Fruit fly (Drosophila melanogaster) whole organism, embryonic: Measurements from ENCODE around the gene BCL7-like.

ENCODE experiments used
- Asciz ChIP-seq: fragments of 200-800 bp; sonication (Bioruptor generic); optimal IDR thresholded peaks from 2 replicates; lab custom pipeline; 2017; ENCODE audit warnings: missing biosample characterization, mild to moderate bottlenecking, missing genetic modification characterization, missing genetic modification reagents
- Atf3 ChIP-seq: fragments of 200-800 bp; sonication (Bioruptor generic); optimal IDR thresholded peaks from 3 replicates; lab custom pipeline; 2016; ENCODE audit warnings: missing biosample characterization, missing genetic modification characterization
- CG10209 ChIP-seq: fragments of 200-800 bp; sonication (Bioruptor generic); optimal IDR thresholded peaks from 3 replicates; lab custom pipeline; 2017; ENCODE audit warnings: missing biosample characterization, mild to moderate bottlenecking, missing genetic modification characterization, missing genetic modification reagents
- CG1024 ChIP-seq: fragments of 200-800 bp; sonication (Bioruptor generic); IDR thresholded peaks from 2 replicates; pipeline ENCODE4 v1.3.6; 2022; ENCODE audit warnings: missing biosample characterization, missing genetic modification characterization
- CG11456 ChIP-seq: fragments of 200-800 bp; sonication (Bioruptor generic); IDR thresholded peaks from 3 replicates; pipeline ENCODE4 v1.3.6; 2022; ENCODE audit warnings: missing biosample characterization, missing genetic modification characterization
- CG12071 ChIP-seq: fragments of 200-800 bp; sonication (Bioruptor generic); optimal IDR thresholded peaks from 3 replicates; lab custom pipeline; 2018; ENCODE audit warnings: missing biosample characterization, mild to moderate bottlenecking, missing genetic modification characterization
- CG13287 ChIP-seq: fragments of 200-800 bp; sonication (Bioruptor generic); IDR thresholded peaks from 2 replicates; pipeline ENCODE4 v1.3.6; 2022; ENCODE audit warnings: missing biosample characterization, missing genetic modification characterization; ENCODE audit not compliant: partially characterized antibody
- CG1529 ChIP-seq: fragments of 200-800 bp; sonication (Bioruptor generic); optimal IDR thresholded peaks from 3 replicates; lab custom pipeline; 2018; ENCODE audit warnings: missing biosample characterization, missing genetic modification characterization
- CG15479 ChIP-seq: fragments of 200-800 bp; sonication (Bioruptor generic); optimal IDR thresholded peaks from 3 replicates; lab custom pipeline; 2019; ENCODE audit warnings: missing biosample characterization, mild to moderate bottlenecking, missing genetic modification characterization, moderate library complexity
- CG17829 ChIP-seq: fragments of 200-800 bp; optimal IDR thresholded peaks from 2 replicates; lab custom pipeline; 2019; ENCODE audit warnings: missing biosample characterization, mild to moderate bottlenecking, missing genetic modification characterization, moderate library complexity
- CG18262 ChIP-seq: fragments of 200-800 bp; optimal IDR thresholded peaks from 3 replicates; lab custom pipeline; 2019; ENCODE audit warnings: missing biosample characterization, mild to moderate bottlenecking, missing genetic modification characterization, moderate library complexity
- CG2129 ChIP-seq: fragments of 200-800 bp; sonication (Bioruptor generic); IDR thresholded peaks from 2 replicates; pipeline ENCODE4 v1.3.6; 2022; ENCODE audit warnings: missing biosample characterization, missing genetic modification characterization; ENCODE audit not compliant: partially characterized antibody
- CG2875 ChIP-seq: fragments of 200-800 bp; sonication (Bioruptor generic); optimal IDR thresholded peaks from 2 replicates; lab custom pipeline; 2017; ENCODE audit warnings: missing biosample characterization, mild to moderate bottlenecking, missing genetic modification characterization, missing genetic modification reagents
- CG30431 ChIP-seq: fragments of 200-800 bp; sonication (Bioruptor generic); optimal IDR thresholded peaks from 2 replicates; lab custom pipeline; 2017; ENCODE audit warnings: missing biosample characterization, missing genetic modification characterization
- CG32772 ChIP-seq: fragments of 200-800 bp; sonication (Bioruptor generic); IDR thresholded peaks from 2 replicates; pipeline ENCODE4 v1.3.6; 2022; ENCODE audit warnings: missing biosample characterization, missing genetic modification characterization
- CG34422 ChIP-seq: fragments of 200-800 bp; sonication (Bioruptor generic); IDR thresholded peaks from 3 replicates; pipeline ENCODE4 v1.3.6; 2022; ENCODE audit warnings: missing biosample characterization, missing genetic modification characterization
- CG7556 ChIP-seq: fragments of 200-800 bp; sonication (Bioruptor generic); optimal IDR thresholded peaks from 2 replicates; lab custom pipeline; 2017; ENCODE audit warnings: missing biosample characterization, mild to moderate bottlenecking, missing genetic modification characterization
- CG8359 ChIP-seq: fragments of 200-800 bp; sonication (Bioruptor generic); optimal IDR thresholded peaks from 2 replicates; lab custom pipeline; 2017; ENCODE audit warnings: missing biosample characterization, mild to moderate bottlenecking, missing genetic modification characterization, borderline replicate concordance
- CG9817 ChIP-seq: fragments of 200-800 bp; sonication (Bioruptor generic); optimal IDR thresholded peaks from 2 replicates; lab custom pipeline; 2018; ENCODE audit warnings: missing biosample characterization, mild to moderate bottlenecking, missing genetic modification characterization, moderate library complexity
- Dbx ChIP-seq: fragments of 200-800 bp; sonication (Bioruptor generic); IDR thresholded peaks from 3 replicates; pipeline ENCODE4 v1.3.6; 2022; ENCODE audit warnings: missing biosample characterization, missing genetic modification characterization
- Deaf1 ChIP-seq: fragments of 200-800 bp; optimal IDR thresholded peaks from 3 replicates; lab custom pipeline; 2019; ENCODE audit warnings: missing biosample characterization, mild to moderate bottlenecking, missing genetic modification characterization, moderate library complexity
- Dip2 ChIP-seq: fragments of 200-800 bp; sonication (Bioruptor generic); IDR thresholded peaks from 2 replicates; pipeline ENCODE4 v1.3.6; 2022; ENCODE audit warnings: missing biosample characterization, missing genetic modification characterization
- Eip74EF ChIP-seq, 2 experiments: fragments of 200-800 bp in 1 of 2; fragments of >200 bp in 1 of 2; sonication (Bioruptor generic) in 1 of 2; optimal IDR thresholded peaks; 2 replicates each; lab custom pipeline; 2017 to 2019; ENCODE audit warnings: missing biosample characterization in 2 of 2, missing genetic modification characterization in 2 of 2, mild to moderate bottlenecking in 1 of 2, moderate library complexity in 1 of 2
- Fer1 ChIP-seq: fragments of 200-800 bp; sonication (Bioruptor generic); optimal IDR thresholded peaks from 2 replicates; lab custom pipeline; 2017; ENCODE audit warnings: missing biosample characterization, mild to moderate bottlenecking, missing genetic modification characterization
- HLH4C ChIP-seq: fragments of 200-800 bp; sonication (Bioruptor generic); IDR thresholded peaks from 3 replicates; pipeline ENCODE4 v1.3.6; 2022; ENCODE audit warnings: missing biosample characterization, missing genetic modification characterization; ENCODE audit not compliant: partially characterized antibody
- Hand ChIP-seq: fragments of 200-800 bp; sonication (Bioruptor generic); optimal IDR thresholded peaks from 2 replicates; lab custom pipeline; 2017; ENCODE audit warnings: mild to moderate bottlenecking, missing biosample characterization, missing genetic modification reagents, missing genetic modification characterization
- Lim3 ChIP-seq: fragments of 200-800 bp; sonication (Bioruptor generic); IDR thresholded peaks from 2 replicates; pipeline ENCODE4 v1.3.6; 2022; ENCODE audit warnings: missing biosample characterization, missing genetic modification characterization
- MESR4 ChIP-seq: fragments of 200-800 bp; sonication (Bioruptor generic); optimal IDR thresholded peaks from 2 replicates; lab custom pipeline; 2018; ENCODE audit warnings: missing biosample characterization, mild to moderate bottlenecking, missing genetic modification characterization, moderate library complexity
- Max ChIP-seq: fragments of 200-800 bp; sonication (Bioruptor generic); optimal IDR thresholded peaks from 2 replicates; lab custom pipeline; 2016; ENCODE audit warnings: missing biosample characterization, mild to moderate bottlenecking, missing genetic modification characterization
- NC2β ChIP-seq: fragments of 200-800 bp; sonication (Bioruptor generic); optimal IDR thresholded peaks from 2 replicates; lab custom pipeline; 2016; ENCODE audit warnings: missing biosample characterization, missing genetic modification characterization
- Nf-YA ChIP-seq: fragments of 200-800 bp; sonication (Bioruptor generic); IDR thresholded peaks from 2 replicates; pipeline ENCODE4 v1.3.6; 2022; ENCODE audit warnings: missing biosample characterization, missing genetic modification characterization
- Pdp1 ChIP-seq, 2 experiments: fragments of 200-800 bp; sonication (Bioruptor generic); optimal IDR thresholded peaks; 3 replicates each; lab custom pipeline; 2016; ENCODE audit warnings: missing biosample characterization in 2 of 2, missing genetic modification characterization in 2 of 2, mild to moderate bottlenecking in 1 of 2, moderate library complexity in 1 of 2
- ac ChIP-seq: fragments of 200-800 bp; sonication (Bioruptor generic); optimal IDR thresholded peaks from 3 replicates; lab custom pipeline; 2017; ENCODE audit warnings: missing biosample characterization, mild to moderate bottlenecking, missing genetic modification characterization
- bcd ChIP-seq: fragments of 200-800 bp; sonication (Bioruptor generic); optimal IDR thresholded peaks from 2 replicates; lab custom pipeline; 2017; ENCODE audit warnings: missing biosample characterization, mild to moderate bottlenecking, missing genetic modification characterization
- ci ChIP-seq: fragments of 200-800 bp; sonication (Bioruptor generic); IDR thresholded peaks from 3 replicates; pipeline ENCODE4 v1.3.6; 2022; ENCODE audit warnings: missing biosample characterization, missing genetic modification characterization
- dimm ChIP-seq: fragments of 200-800 bp; sonication (Bioruptor generic); IDR thresholded peaks from 2 replicates; pipeline ENCODE4 v1.3.6; 2022; ENCODE audit warnings: missing biosample characterization, missing genetic modification characterization
- dpn ChIP-seq, 2 experiments: fragments of 200-800 bp; sonication (Bioruptor generic); optimal IDR thresholded peaks; 3 replicates each; lab custom pipeline; 2016; ENCODE audit warnings: missing biosample characterization in 2 of 2, missing genetic modification characterization in 2 of 2
- en ChIP-seq: fragments of 200-800 bp; sonication (Bioruptor generic); optimal IDR thresholded peaks from 2 replicates; lab custom pipeline; 2016; ENCODE audit warnings: missing biosample characterization, missing genetic modification characterization
- fu2 ChIP-seq: fragments of 200-800 bp; sonication (Bioruptor generic); optimal IDR thresholded peaks from 2 replicates; lab custom pipeline; 2016; ENCODE audit warnings: missing biosample characterization, missing genetic modification characterization
- gcm2 ChIP-seq: fragments of 200-800 bp; sonication (Bioruptor generic); optimal IDR thresholded peaks from 2 replicates; lab custom pipeline; 2016; ENCODE audit warnings: missing biosample characterization, missing genetic modification characterization
- gsb-n ChIP-seq: fragments of 200-800 bp; sonication (Bioruptor generic); optimal IDR thresholded peaks from 3 replicates; lab custom pipeline; 2018; ENCODE audit warnings: missing biosample characterization, mild to moderate bottlenecking, missing genetic modification characterization
- hkb ChIP-seq, 2 experiments: fragments of 200-800 bp in 1 of 2; fragments of >200 bp in 1 of 2; sonication (Bioruptor generic) in 1 of 2; IDR thresholded peaks in 1 of 2; optimal IDR thresholded peaks in 1 of 2; 2 replicates each; pipeline versions ENCODE4 v1.3.6 to Lab custom; 2017 to 2022; ENCODE audit warnings: missing biosample characterization in 1 of 2, missing genetic modification characterization in 1 of 2
- org-1 ChIP-seq: fragments of 200-800 bp; sonication (Bioruptor generic); optimal IDR thresholded peaks from 2 replicates; lab custom pipeline; 2017; ENCODE audit warnings: missing biosample characterization, missing genetic modification characterization
- pnt ChIP-seq: fragments of 200-800 bp; sonication (Bioruptor generic); optimal IDR thresholded peaks from 3 replicates; lab custom pipeline; 2016; ENCODE audit warnings: missing biosample characterization, missing genetic modification characterization
- prd ChIP-seq, 3 experiments: fragments of >200 bp in 2 of 3; fragments of 200-800 bp in 1 of 3; sonication (Bioruptor generic) in 1 of 3; optimal IDR thresholded peaks in 2 of 3; IDR thresholded peaks in 1 of 3; 2 replicates in 2 of 3; 3 replicates in 1 of 3; pipeline versions ENCODE4 v1.3.6 to Lab custom; 2017 to 2022; ENCODE audit warnings: missing biosample characterization in 1 of 3, missing genetic modification characterization in 1 of 3
- shn ChIP-seq: fragments of 200-800 bp; sonication (Bioruptor generic); optimal IDR thresholded peaks from 3 replicates; lab custom pipeline; 2016; ENCODE audit warnings: missing biosample characterization, missing genetic modification characterization
- sr ChIP-seq: fragments of 200-800 bp; sonication (Bioruptor generic); IDR thresholded peaks from 3 replicates; pipeline ENCODE4 v1.3.6; 2022; ENCODE audit warnings: missing biosample characterization, missing genetic modification characterization
- ttk ChIP-seq: fragments of 200-800 bp; sonication (Bioruptor generic); IDR thresholded peaks from 2 replicates; pipeline ENCODE4 v2.1.2; 2022; ENCODE audit warnings: missing biosample characterization, missing genetic modification characterization

BCL7-like gene

dm6 chrX:9349224-9349623 is 7.2 kb upstream of the BCL7-like start (continued):
- TF ChIP-seq shn (GFP tag; lab: Kevin White, UChicago) (peak; percentile 6), ac (GFP tag; lab: Kevin White, UChicago) (peak; percentile 12), ci (GFP tag; lab: Robert Waterston, UW) (peak; percentile 77), pnt (peak; percentile 19), Fer1 (peak; percentile 48), CG9817 (tag; lab: Kevin White, UChicago) (peak; percentile 29), bcd (GFP tag; lab: Kevin White, UChicago) (peak; percentile 51), CG11456 (GFP tag; lab: Robert Waterston, UW) (peak; percentile 53; the same call in 1 of the 3 replicates), gsb-n (peak; percentile 0), NC2β (GFP tag; lab: Kevin White, UChicago) (peak; percentile 20), Hand (no peak), CG10209 (GFP tag; lab: Kevin White, UChicago) (peak; percentile 53), CG2875 (peak; percentile 51), MESR4 (GFP tag; lab: Kevin White, UChicago) (no peak), CG32772 (GFP tag; lab: Robert Waterston, UW) (0 out of 2 replicates have a peak, but pooled peaks have one; percentile 29), CG1529 (GFP tag; lab: Kevin White, UChicago) (no peak), Atf3 (GFP tag; lab: Kevin White, UChicago) (peak; percentile 27), Asciz (peak; percentile 29), ttk (GFP tag; lab: Robert Waterston, UW) (peak; percentile 54), Eip74EF (GFP tag; optimal IDR thresholded peaks at IDR 0.05; lab: Kevin White, UChicago) (peak in 1 of 2 experiments; percentile 27), Nf-YA (GFP tag; lab: Robert Waterston, UW) (peak; percentile 33; the same call in 1 of the 2 replicates), CG8359 (GFP tag; lab: Kevin White, UChicago) (no peak), prd (optimal IDR thresholded peaks at IDR 0.05; lab: Kevin White, UChicago) (no peak), prd (GFP tag; IDR thresholded peaks at IDR 0.05; lab: Robert Waterston, UW) (peak; percentile 58), Dbx (0 out of 3 replicates have a peak, but pooled peaks have one; percentile 26), CG2129 (GFP tag; lab: Robert Waterston, UW) (no peak), dpn (GFP tag; optimal IDR thresholded peaks at IDR 0.05; lab: Kevin White, UChicago) (peak; percentile 52 to 57), Lim3 (GFP tag; lab: Robert Waterston, UW) (no peak), hkb (optimal IDR thresholded peaks at IDR 0.05; lab: Kevin White, UChicago) (no peak), hkb (GFP tag; IDR thresholded peaks at IDR 0.05; lab: Robert Waterston, UW) (peak; percentile 66), Pdp1 (GFP tag; optimal IDR thresholded peaks at IDR 0.05; lab: Kevin White, UChicago) (peak; percentile 41 to 45), fu2 (GFP tag; lab: Kevin White, UChicago) (peak; percentile 6), Deaf1 (tag; lab: Kevin White, UChicago) (peak; percentile 11), CG1024 (GFP tag; lab: Robert Waterston, UW) (0 out of 2 replicates have a peak, but pooled peaks have one; percentile 24), CG12071 (GFP tag; lab: Kevin White, UChicago) (peak; percentile 43), sr (GFP tag; lab: Robert Waterston, UW) (0 out of 3 replicates have a peak, but pooled peaks have one; percentile 55), CG13287 (GFP tag; lab: Robert Waterston, UW) (no peak), org-1 (GFP tag; lab: Kevin White, UChicago) (peak; percentile 27), HLH4C (GFP tag; lab: Robert Waterston, UW) (no peak), Dip2 (GFP tag; lab: Robert Waterston, UW) (no peak), dimm (0 out of 2 replicates have a peak, but pooled peaks have one; percentile 31), CG18262 (tag; lab: Kevin White, UChicago) (peak; percentile 54), CG15479 (GFP tag; lab: Kevin White, UChicago) (no peak), gcm2 (no peak), CG34422 (GFP tag; lab: Robert Waterston, UW) (peak; percentile 57; the same call in 2 of the 3 replicates), CG7556 (peak; percentile 35), CG30431 (GFP tag; lab: Kevin White, UChicago) (peak; percentile 14), CG17829 (peak; percentile 49), Max (GFP tag; lab: Kevin White, UChicago) (peak; percentile 41), en (GFP tag; lab: Kevin White, UChicago) (no peak)
